Fruit fly (Drosophila melanogaster): ENCODE results near the gene CG44574.
A peak's percentile ranks its signal among the peaks of the same experiment; 100 is the strongest.

CG44574 gene

dm6 chr2L:5876474-5877067 lies 7.0 kb upstream of the CG44574 start (continued):
- TF ChIP-seq kay (GFP tag; optimal IDR thresholded peaks at IDR 0.05) (no peak), jumu (GFP tag; optimal IDR thresholded peaks at IDR 0.05) (no peak), CG2199 (GFP tag; IDR thresholded peaks at IDR 0.05) (no peak), eyg (GFP tag; optimal IDR thresholded peaks at IDR 0.05) (peak; percentile 15), Ptx1 (GFP tag; IDR thresholded peaks at IDR 0.05) (no peak), HLH54F (GFP tag; optimal IDR thresholded peaks at IDR 0.05) (no peak), CG6254 (GFP tag; optimal IDR thresholded peaks at IDR 0.05) (no peak), CG3847 (GFP tag; IDR thresholded peaks at IDR 0.05) (no peak), CG12942 (GFP tag; optimal IDR thresholded peaks at IDR 0.05) (no peak), CG4820 (GFP tag; optimal IDR thresholded peaks at IDR 0.05) (no peak), CG31441 (GFP tag; IDR thresholded peaks at IDR 0.05) (no peak), Nf-YC (tag; optimal IDR thresholded peaks at IDR 0.05) (no peak), CG6683 (GFP tag; optimal IDR thresholded peaks at IDR 0.05) (peak; percentile 11), CG11085 (GFP tag; IDR thresholded peaks at IDR 0.05) (no peak), fd96Cb (tag; optimal IDR thresholded peaks at IDR 0.05) (no peak), tio (GFP tag; optimal IDR thresholded peaks at IDR 0.05) (no peak), en (GFP tag; optimal IDR thresholded peaks at IDR 0.05) (no peak), Six4 (GFP tag; optimal IDR thresholded peaks at IDR 0.05) (no peak), Gsc (GFP tag; IDR thresholded peaks at IDR 0.05) (no peak), lbe (GFP tag; optimal IDR thresholded peaks at IDR 0.05) (no peak), grau (tag; optimal IDR thresholded peaks at IDR 0.05) (peak; percentile 27), insv (GFP tag; optimal IDR thresholded peaks at IDR 0.05) (no peak), CG4730 (GFP tag; IDR thresholded peaks at IDR 0.05) (no peak), CHES-1-like (GFP tag; optimal IDR thresholded peaks at IDR 0.05) (peak; percentile 40), gem (tag; optimal IDR thresholded peaks at IDR 0.05) (peak; percentile 45), Hand (GFP tag; optimal IDR thresholded peaks at IDR 0.05) (no peak), crc (GFP tag; optimal IDR thresholded peaks at IDR 0.05) (no peak), Sox100B (GFP tag; optimal IDR thresholded peaks at IDR 0.05) (peak; percentile 48), lola (GFP tag; optimal IDR thresholded peaks at IDR 0.05) (no peak), CG12236 (GFP tag; optimal IDR thresholded peaks at IDR 0.05) (no peak), Xbp1 (GFP tag; optimal IDR thresholded peaks at IDR 0.05) (no peak), her (GFP tag; optimal IDR thresholded peaks at IDR 0.05) (peak; percentile 2), ara (GFP tag; IDR thresholded peaks at IDR 0.05) (no peak), H15 (GFP tag; IDR thresholded peaks at IDR 0.05) (no peak), cad (GFP tag; optimal IDR thresholded peaks at IDR 0.05) (no peak), az2 (GFP tag; optimal IDR thresholded peaks at IDR 0.05) (no peak), bigmax (GFP tag; optimal IDR thresholded peaks at IDR 0.05) (no peak), sqz (GFP tag; optimal IDR thresholded peaks at IDR 0.05) (no peak), slbo (GFP tag; IDR thresholded peaks at IDR 0.05) (no peak), chn (GFP tag; optimal IDR thresholded peaks at IDR 0.05) (no peak), Dfd (GFP tag; optimal IDR thresholded peaks at IDR 0.05) (no peak), CG4854 (GFP tag; optimal IDR thresholded peaks at IDR 0.05) (peak; percentile 5), CG6791 (GFP tag; IDR thresholded peaks at IDR 0.05; ENCODE audit: partially characterized antibody) (no peak), cas (GFP tag; IDR thresholded peaks at IDR 0.05) (no peak), trh (GFP tag; optimal IDR thresholded peaks at IDR 0.05) (no peak), disco-r (GFP tag; optimal IDR thresholded peaks at IDR 0.05) (no peak), HLH4C (GFP tag; IDR thresholded peaks at IDR 0.05; ENCODE audit: partially characterized antibody) (no peak), CG7963 (GFP tag; IDR thresholded peaks at IDR 0.05; ENCODE audit: partially characterized antibody) (no peak), CG14965 (GFP tag; optimal IDR thresholded peaks at IDR 0.05; ENCODE audit: borderline replicate concordance) (no peak), Dp (GFP tag; optimal IDR thresholded peaks at IDR 0.05) (no peak), CG1792 (GFP tag; optimal IDR thresholded peaks at IDR 0.05) (no peak), phol (tag; optimal IDR thresholded peaks at IDR 0.05) (no peak)
